Worm (Caenorhabditis elegans): ENCODE measurements around the gene F13B6.2.

Gene F13B6.2

ce11 chrIV:7486201-7486947 is 26.2 kb upstream of the F13B6.2 start, which contains the start of the genes his-61 and his-62:
Gene his-61 (minus strand): TSS chrIV:7486217.
Gene his-62 (plus strand): TSS chrIV:7486545.
- no peak for TF ChIP-seq unc-62 (GFP tag; optimal IDR thresholded peaks at IDR 0.05)

ce11 chrIV:7478134-7478533 is 18.0 kb upstream of the F13B6.2 start, which contains the start of gene rod-1:
Gene rod-1 (plus strand): TSS chrIV:7478452.
- no peak for TF ChIP-seq unc-62 (GFP tag; optimal IDR thresholded peaks at IDR 0.05)

ce11 chrIV:7477697-7478096 is 17.6 kb upstream of the F13B6.2 start:
- no peak for TF ChIP-seq unc-62 (GFP tag; optimal IDR thresholded peaks at IDR 0.05)

- no peak for TF ChIP-seq unc-62 (GFP tag; optimal IDR thresholded peaks at IDR 0.05)
Observed at ce11 chrIV:7477197-7477596, 17.1 kb upstream of the F13B6.2 start, which contains the start of gene pycr-4. Gene pycr-4 (minus strand): TSS chrIV:7477297.

- TF ChIP-seq unc-62 (GFP tag; optimal IDR thresholded peaks at IDR 0.05): no peak
Observed at ce11 chrIV:7474826-7475225, 14.7 kb upstream of the F13B6.2 start, which contains the start of gene slc-25A18.2. Gene slc-25A18.2 (plus strand): TSS chrIV:7475041.

- no peak for TF ChIP-seq unc-62 (GFP tag; optimal IDR thresholded peaks at IDR 0.05)
Observed at ce11 chrIV:7473159-7473649, 13.1 kb upstream of the F13B6.2 start, which contains the start of the genes plk-3 and F55G1.6. Gene plk-3 (minus strand): TSS chrIV:7473209. Gene F55G1.6 (plus strand): TSS chrIV:7473517.

- no peak for TF ChIP-seq unc-62 (GFP tag; optimal IDR thresholded peaks at IDR 0.05)
Observed at ce11 chrIV:7469782-7470413, 9.8 kb upstream of the F13B6.2 start, which contains the start of gene F55G1.7. Gene F55G1.7 (minus strand): TSS chrIV:7469832.

ce11 chrIV:7468638-7469037 is 8.5 kb upstream of the F13B6.2 start:
- TF ChIP-seq unc-62 (GFP tag; optimal IDR thresholded peaks at IDR 0.05): no peak

- TF ChIP-seq unc-62 (GFP tag; optimal IDR thresholded peaks at IDR 0.05): no peak
Observed at ce11 chrIV:7467170-7467569, 7.0 kb upstream of the F13B6.2 start.

ce11 chrIV:7465857-7466256 is 5.7 kb upstream of the F13B6.2 start, which contains the start of gene F13B6.3:
Gene F13B6.3 (minus strand): TSS chrIV:7465957.
- no peak for TF ChIP-seq unc-62 (GFP tag; optimal IDR thresholded peaks at IDR 0.05)

ce11 chrIV:7456225-7456624 is 3.9 kb downstream of the F13B6.2 start, which contains the start of gene F13B6.1:
Gene F13B6.1 (plus strand): TSS chrIV:7456525.
- TF ChIP-seq unc-62 (GFP tag; optimal IDR thresholded peaks at IDR 0.05): no peak

ce11 chrIV:7454890-7455289 is 5.2 kb downstream of the F13B6.2 start:
- no peak for TF ChIP-seq unc-62 (GFP tag; optimal IDR thresholded peaks at IDR 0.05)

- TF ChIP-seq unc-62 (GFP tag; optimal IDR thresholded peaks at IDR 0.05): no peak
Observed at ce11 chrIV:7453661-7454159, 6.4 kb downstream of the F13B6.2 start.

ce11 chrIV:7451345-7451744 is 8.8 kb downstream of the F13B6.2 start, which contains the start of gene tes-1:
Gene tes-1 (minus strand): TSS chrIV:7451445.
- TF ChIP-seq unc-62 (GFP tag; optimal IDR thresholded peaks at IDR 0.05): no peak

ce11 chrIV:7447556-7447955 is 12.6 kb downstream of the F13B6.2 start, which contains the start of gene B0496.2:
Gene B0496.2 (plus strand): TSS chrIV:7447856.
- no peak for TF ChIP-seq unc-62 (GFP tag; optimal IDR thresholded peaks at IDR 0.05)

ce11 chrIV:7445995-7446394 is 14.1 kb downstream of the F13B6.2 start, which contains the start of gene B0496.1:
Gene B0496.1 (plus strand): TSS chrIV:7446295.
- no peak for TF ChIP-seq unc-62 (GFP tag; optimal IDR thresholded peaks at IDR 0.05)
